Fruit fly (Drosophila melanogaster) whole organism, embryonic: ENCODE data around the gene CG13613.

Source experiments
- BEAF-32 ChIP-seq: fragments of 200-800 bp; sonication (Bioruptor generic); optimal IDR thresholded peaks from 3 replicates; lab custom pipeline; 2017; ENCODE audit warnings: missing biosample characterization, missing genetic modification characterization, mild to moderate bottlenecking, moderate library complexity, missing genetic modification reagents
- CG10565 ChIP-seq: fragments of 200-800 bp; sonication (Bioruptor generic); optimal IDR thresholded peaks from 3 replicates; lab custom pipeline; 2016; ENCODE audit warnings: missing biosample characterization, mild to moderate bottlenecking, missing genetic modification characterization
- CG12219 ChIP-seq: fragments of 200-800 bp; sonication (Bioruptor generic); optimal IDR thresholded peaks from 3 replicates; lab custom pipeline; 2018; ENCODE audit warnings: missing biosample characterization, mild to moderate bottlenecking, missing genetic modification characterization
- CG14050 ChIP-seq: fragments of 200-800 bp; sonication (Bioruptor generic); IDR thresholded peaks from 3 replicates; pipeline ENCODE4 v1.3.6; 2022; ENCODE audit warnings: missing biosample characterization, missing genetic modification characterization
- CG14710 ChIP-seq: fragments of 200-800 bp; sonication (Bioruptor generic); optimal IDR thresholded peaks from 3 replicates; lab custom pipeline; 2019; ENCODE audit warnings: missing biosample characterization, mild to moderate bottlenecking, missing genetic modification characterization, moderate library complexity
- CG1602 ChIP-seq: fragments of 200-800 bp; sonication (Bioruptor generic); optimal IDR thresholded peaks from 3 replicates; lab custom pipeline; 2016; ENCODE audit warnings: missing biosample characterization, missing genetic modification characterization
- CG17359 ChIP-seq: fragments of 200-800 bp; sonication (Bioruptor generic); optimal IDR thresholded peaks from 3 replicates; lab custom pipeline; 2018; ENCODE audit warnings: missing biosample characterization, mild to moderate bottlenecking, missing genetic modification characterization, moderate library complexity
- CG17802 ChIP-seq: fragments of 200-800 bp; sonication (Bioruptor generic); optimal IDR thresholded peaks from 2 replicates; lab custom pipeline; 2018; ENCODE audit warnings: missing biosample characterization, mild to moderate bottlenecking, missing genetic modification characterization, moderate library complexity
- CG2120 ChIP-seq: fragments of 200-800 bp; sonication (Bioruptor generic); optimal IDR thresholded peaks from 3 replicates; lab custom pipeline; 2016; ENCODE audit warnings: missing biosample characterization, missing genetic modification characterization
- CG2202 ChIP-seq: fragments of 200-800 bp; sonication (Bioruptor generic); optimal IDR thresholded peaks from 2 replicates; lab custom pipeline; 2018; ENCODE audit warnings: missing biosample characterization, mild to moderate bottlenecking, missing genetic modification characterization
- CG31441 ChIP-seq: fragments of 200-800 bp; sonication (Bioruptor generic); IDR thresholded peaks from 2 replicates; pipeline ENCODE4 v1.3.6; 2022; ENCODE audit warnings: missing biosample characterization, missing genetic modification characterization
- CG34224 ChIP-seq: fragments of 200-800 bp; sonication (Bioruptor generic); IDR thresholded peaks from 3 replicates; pipeline ENCODE4 v1.3.6; 2022; ENCODE audit warnings: missing biosample characterization, missing genetic modification characterization; ENCODE audit not compliant: partially characterized antibody
- CG34376 ChIP-seq: fragments of 200-800 bp; sonication (Bioruptor generic); optimal IDR thresholded peaks from 2 replicates; lab custom pipeline; 2018; ENCODE audit warnings: missing biosample characterization, mild to moderate bottlenecking, missing genetic modification characterization
- CG4707 ChIP-seq: fragments of 200-800 bp; sonication (Bioruptor generic); optimal IDR thresholded peaks from 2 replicates; lab custom pipeline; 2018; ENCODE audit warnings: missing biosample characterization, mild to moderate bottlenecking, missing genetic modification characterization, moderate library complexity
- CG6272 ChIP-seq: fragments of 200-800 bp; sonication (Bioruptor generic); IDR thresholded peaks from 2 replicates; pipeline ENCODE4 v1.3.6; 2022; ENCODE audit warnings: missing biosample characterization, missing genetic modification characterization
- CG6813 ChIP-seq: fragments of 200-800 bp; sonication (Bioruptor generic); optimal IDR thresholded peaks from 2 replicates; lab custom pipeline; 2017; ENCODE audit warnings: missing biosample characterization, missing genetic modification characterization, mild to moderate bottlenecking, moderate library complexity, missing genetic modification reagents
- CG6854 ChIP-seq: fragments of 200-800 bp; sonication (Bioruptor generic); optimal IDR thresholded peaks from 3 replicates; lab custom pipeline; 2017; ENCODE audit warnings: missing biosample characterization, mild to moderate bottlenecking, missing genetic modification characterization
- CG7928 ChIP-seq: fragments of 200-800 bp; sonication (Bioruptor generic); optimal IDR thresholded peaks from 2 replicates; lab custom pipeline; 2017; ENCODE audit warnings: missing biosample characterization, mild to moderate bottlenecking, missing genetic modification characterization
- CG9727 ChIP-seq: fragments of 200-800 bp; sonication (Bioruptor generic); optimal IDR thresholded peaks from 3 replicates; lab custom pipeline; 2017; ENCODE audit warnings: missing biosample characterization, mild to moderate bottlenecking, missing genetic modification characterization
- Deaf1 ChIP-seq: fragments of 200-800 bp; optimal IDR thresholded peaks from 3 replicates; lab custom pipeline; 2019; ENCODE audit warnings: missing biosample characterization, mild to moderate bottlenecking, missing genetic modification characterization, moderate library complexity
- Dp ChIP-seq: fragments of 200-800 bp; sonication (Bioruptor generic); optimal IDR thresholded peaks from 2 replicates; lab custom pipeline; 2018; ENCODE audit warnings: missing biosample characterization, mild to moderate bottlenecking, missing genetic modification characterization, moderate library complexity
- Fer2 ChIP-seq: fragments of 200-800 bp; sonication (Bioruptor generic); optimal IDR thresholded peaks from 2 replicates; lab custom pipeline; 2018; ENCODE audit warnings: missing biosample characterization, mild to moderate bottlenecking, missing genetic modification characterization, moderate library complexity
- Fer3 ChIP-seq: fragments of 200-800 bp; sonication (Bioruptor generic); optimal IDR thresholded peaks from 2 replicates; lab custom pipeline; 2018; ENCODE audit warnings: missing biosample characterization, mild to moderate bottlenecking, missing genetic modification characterization, moderate library complexity
- GATAe ChIP-seq: fragments of 200-800 bp; sonication (Bioruptor generic); conservative IDR thresholded peaks from 2 replicates; pipeline ENCODE4 v1.3.6; 2022; ENCODE audit warnings: missing biosample characterization, missing genetic modification characterization
- HmgD ChIP-seq: fragments of 200-800 bp; sonication (Bioruptor generic); optimal IDR thresholded peaks from 3 replicates; lab custom pipeline; 2016; ENCODE audit warnings: missing biosample characterization, missing genetic modification characterization
- HmgZ ChIP-seq: fragments of 200-800 bp; sonication (Bioruptor generic); optimal IDR thresholded peaks from 2 replicates; lab custom pipeline; 2018; ENCODE audit warnings: missing biosample characterization, mild to moderate bottlenecking, missing genetic modification characterization
- Hr3 ChIP-seq: fragments of 200-800 bp; sonication (Bioruptor generic); optimal IDR thresholded peaks from 3 replicates; lab custom pipeline; 2016; ENCODE audit warnings: missing biosample characterization, missing genetic modification characterization
- Hr39 ChIP-seq: fragments of >200 bp; optimal IDR thresholded peaks from 2 replicates; lab custom pipeline; 2017
- Opbp ChIP-seq: fragments of 200-800 bp; sonication (Bioruptor generic); IDR thresholded peaks from 3 replicates; pipeline ENCODE4 v1.3.6; 2022; ENCODE audit warnings: missing biosample characterization, missing genetic modification characterization; ENCODE audit not compliant: partially characterized antibody
- Optix ChIP-seq: fragments of 200-800 bp; sonication (Bioruptor generic); IDR thresholded peaks from 3 replicates; pipeline ENCODE4 v1.3.6; 2022; ENCODE audit warnings: missing biosample characterization, missing genetic modification characterization
- Poxn ChIP-seq: fragments of 200-800 bp; sonication (Bioruptor generic); IDR thresholded peaks from 2 replicates; pipeline ENCODE4 v1.3.6; 2022; ENCODE audit warnings: missing biosample characterization, missing genetic modification characterization
- Sin3A ChIP-seq: fragments of >200 bp; optimal IDR thresholded peaks from 2 replicates; lab custom pipeline; 2018
- Usf ChIP-seq: fragments of 200-800 bp; sonication (Bioruptor generic); optimal IDR thresholded peaks from 2 replicates; lab custom pipeline; 2017; ENCODE audit warnings: missing genotype, missing biosample characterization, missing genetic modification characterization
- Xbp1 ChIP-seq: fragments of 200-800 bp; sonication (Bioruptor generic); optimal IDR thresholded peaks from 3 replicates; lab custom pipeline; 2016; ENCODE audit warnings: missing biosample characterization, mild to moderate bottlenecking, missing genetic modification characterization
- bcd ChIP-seq: fragments of 200-800 bp; sonication (Bioruptor generic); optimal IDR thresholded peaks from 2 replicates; lab custom pipeline; 2017; ENCODE audit warnings: missing biosample characterization, mild to moderate bottlenecking, missing genetic modification characterization
- cato ChIP-seq: fragments of 200-800 bp; sonication (Bioruptor generic); optimal IDR thresholded peaks from 2 replicates; lab custom pipeline; 2016; ENCODE audit warnings: missing biosample characterization, missing genetic modification characterization, borderline replicate concordance
- cg ChIP-seq: fragments of 200-800 bp; sonication (Bioruptor generic); optimal IDR thresholded peaks from 3 replicates; lab custom pipeline; 2019; ENCODE audit warnings: missing biosample characterization, mild to moderate bottlenecking, missing genetic modification characterization, moderate library complexity
- da ChIP-seq: fragments of 200-800 bp; sonication (Bioruptor generic); optimal IDR thresholded peaks from 2 replicates; lab custom pipeline; 2016; ENCODE audit warnings: missing biosample characterization, missing genetic modification characterization
- dati ChIP-seq: fragments of 200-800 bp; sonication (Bioruptor generic); IDR thresholded peaks from 2 replicates; pipeline ENCODE4 v1.3.6; 2022; ENCODE audit warnings: missing biosample characterization, missing genetic modification characterization
- eve ChIP-seq, 2 experiments: fragments of >200 bp; optimal IDR thresholded peaks; 2 replicates each; lab custom pipeline; 2017; ENCODE audit warnings: missing biosample characterization in 2 of 2, missing genetic modification characterization in 2 of 2
- fd3F ChIP-seq: fragments of 200-800 bp; sonication (Bioruptor generic); optimal IDR thresholded peaks from 2 replicates; lab custom pipeline; 2018; ENCODE audit warnings: missing biosample characterization, mild to moderate bottlenecking, missing genetic modification characterization, moderate library complexity
- inv ChIP-seq: fragments of 200-800 bp; sonication (Bioruptor generic); IDR thresholded peaks from 2 replicates; pipeline ENCODE4 v1.3.6; 2022; ENCODE audit warnings: missing biosample characterization, missing genetic modification characterization; ENCODE audit not compliant: partially characterized antibody
- jigr1 ChIP-seq: fragments of 200-800 bp; sonication (Bioruptor generic); IDR thresholded peaks from 3 replicates; pipeline ENCODE4 v1.3.6; 2022; ENCODE audit warnings: missing biosample characterization, missing genetic modification characterization
- pfk ChIP-seq: fragments of 200-800 bp; sonication (Bioruptor generic); optimal IDR thresholded peaks from 2 replicates; lab custom pipeline; 2018; ENCODE audit warnings: missing biosample characterization, mild to moderate bottlenecking, missing genetic modification characterization, moderate library complexity
- pum ChIP-seq: fragments of 200-800 bp; sonication (Bioruptor generic); optimal IDR thresholded peaks from 2 replicates; lab custom pipeline; 2016; ENCODE audit warnings: missing biosample characterization, missing genetic modification characterization
- run ChIP-seq: fragments of 200-800 bp; sonication (Bioruptor generic); optimal IDR thresholded peaks from 3 replicates; lab custom pipeline; 2018; ENCODE audit warnings: missing biosample characterization, mild to moderate bottlenecking, missing genetic modification characterization
- sima ChIP-seq: fragments of 200-800 bp; sonication (Bioruptor generic); optimal IDR thresholded peaks from 2 replicates; lab custom pipeline; 2016; ENCODE audit warnings: missing biosample characterization, missing genetic modification characterization
- sr ChIP-seq: fragments of 200-800 bp; sonication (Bioruptor generic); IDR thresholded peaks from 3 replicates; pipeline ENCODE4 v1.3.6; 2022; ENCODE audit warnings: missing biosample characterization, missing genetic modification characterization
- tll ChIP-seq, 2 experiments: fragments of 200-800 bp in 1 of 2; fragments of >200 bp in 1 of 2; sonication (Bioruptor generic) in 1 of 2; optimal IDR thresholded peaks; 2 replicates each; lab custom pipeline; 2017 to 2019; ENCODE audit warnings: missing biosample characterization in 2 of 2, missing genetic modification characterization in 2 of 2, mild to moderate bottlenecking in 1 of 2, moderate library complexity in 1 of 2
- unc-4 ChIP-seq: fragments of 200-800 bp; sonication (Bioruptor generic); IDR thresholded peaks from 2 replicates; pipeline ENCODE4 v1.3.6; 2022; ENCODE audit warnings: missing biosample characterization, missing genetic modification characterization; ENCODE audit not compliant: partially characterized antibody
- vfl ChIP-seq: fragments of 200-800 bp; sonication (Bioruptor generic); optimal IDR thresholded peaks from 2 replicates; lab custom pipeline; 2016; ENCODE audit warnings: missing biosample characterization, missing genetic modification characterization
- wek ChIP-seq: fragments of 200-800 bp; sonication (Bioruptor generic); optimal IDR thresholded peaks from 3 replicates; lab custom pipeline; 2018; ENCODE audit warnings: missing biosample characterization, mild to moderate bottlenecking, missing genetic modification characterization, moderate library complexity

CG13613 gene

dm6 chr3R:24320342-24320711 lies 45.0 kb upstream of the CG13613 start (continued):
- TF ChIP-seq pfk (GFP tag; lab: Kevin White, UChicago), result no peak
- TF ChIP-seq Sin3A (lab: Kevin White, UChicago), result no peak
- TF ChIP-seq CG6813, result no peak
- TF ChIP-seq cg (GFP tag; lab: Kevin White, UChicago), result peak; percentile 97
- TF ChIP-seq CG17802 (tag; lab: Kevin White, UChicago), result no peak
- TF ChIP-seq CG6854, result no peak
- TF ChIP-seq Usf (GFP tag; lab: Kevin White, UChicago), result no peak
- TF ChIP-seq Poxn (GFP tag; lab: Robert Waterston, UW), result no peak
- TF ChIP-seq Deaf1 (tag; lab: Kevin White, UChicago), result no peak
- TF ChIP-seq Hr39 (lab: Kevin White, UChicago), result no peak
- TF ChIP-seq vfl (GFP tag; lab: Kevin White, UChicago), result no peak
- no peak for TF ChIP-seq CG31441 (GFP tag; lab: Robert Waterston, UW)
- no peak for TF ChIP-seq CG7928 (GFP tag; lab: Kevin White, UChicago)
- peak; percentile 38 for TF ChIP-seq CG14710 (tag; lab: Kevin White, UChicago)
- no peak for TF ChIP-seq Optix (GFP tag; lab: Robert Waterston, UW)
- TF ChIP-seq CG14050 (GFP tag; lab: Robert Waterston, UW), result no peak
- no peak for TF ChIP-seq jigr1 (GFP tag; lab: Robert Waterston, UW)
- no peak for TF ChIP-seq sima
- no peak for TF ChIP-seq wek (GFP tag; lab: Kevin White, UChicago)
- TF ChIP-seq Hr3 (GFP tag; lab: Kevin White, UChicago), result no peak
- TF ChIP-seq eve (GFP tag; optimal IDR thresholded peaks at IDR 0.05; lab: Kevin White, UChicago), result no peak
- no peak for TF ChIP-seq CG12219 (GFP tag; lab: Kevin White, UChicago)
- TF ChIP-seq CG9727 (GFP tag; lab: Kevin White, UChicago), result no peak
- TF ChIP-seq Opbp, result peak; percentile 78
- peak; percentile 75 for TF ChIP-seq BEAF-32 (GFP tag; lab: Kevin White, UChicago)
- TF ChIP-seq CG1602, result no peak
- peak in 1 of 2 experiments; percentile 61 for TF ChIP-seq tll (GFP tag; optimal IDR thresholded peaks at IDR 0.05; lab: Kevin White, UChicago)
- TF ChIP-seq unc-4 (GFP tag; lab: Robert Waterston, UW), result peak; percentile 63
- TF ChIP-seq CG34224 (GFP tag; lab: Robert Waterston, UW), result peak; percentile 67
- TF ChIP-seq HmgD (GFP tag; lab: Kevin White, UChicago), result no peak
- no peak for TF ChIP-seq Xbp1 (GFP tag; lab: Kevin White, UChicago)
- peak; percentile 25 for TF ChIP-seq HmgZ (tag; lab: Kevin White, UChicago)
- TF ChIP-seq inv (GFP tag; lab: Robert Waterston, UW), result peak; percentile 52; the same call in 1 of the 2 replicates
- TF ChIP-seq da, result no peak
- peak; percentile 11 for TF ChIP-seq run (tag; lab: Kevin White, UChicago)
- TF ChIP-seq Fer2, result no peak
- TF ChIP-seq Dp (GFP tag; lab: Kevin White, UChicago), result peak; percentile 76
- no peak for TF ChIP-seq pum (GFP tag; lab: Kevin White, UChicago)
- TF ChIP-seq bcd (GFP tag; lab: Kevin White, UChicago), result no peak
- no peak for TF ChIP-seq Fer3
- TF ChIP-seq dati, result no peak
- no peak for TF ChIP-seq GATAe (GFP tag; lab: Robert Waterston, UW)
- TF ChIP-seq CG2202 (tag; lab: Kevin White, UChicago), result no peak
- TF ChIP-seq CG10565 (GFP tag; lab: Kevin White, UChicago), result no peak
- TF ChIP-seq CG4707 (GFP tag; lab: Kevin White, UChicago), result no peak
- TF ChIP-seq sr (GFP tag; lab: Robert Waterston, UW), result no peak
- no peak for TF ChIP-seq fd3F
- TF ChIP-seq CG34376 (GFP tag; lab: Kevin White, UChicago), result peak; percentile 10
- no peak for TF ChIP-seq CG6272 (GFP tag; lab: Robert Waterston, UW)
- no peak for TF ChIP-seq CG2120 (GFP tag; lab: Kevin White, UChicago)
- TF ChIP-seq cato, result no peak
- no peak for TF ChIP-seq CG17359
